Fruit fly (Drosophila melanogaster) whole organism, embryonic: ENCODE data around the gene CG7879.
A peak's percentile ranks its signal among the peaks of the same experiment; 100 is the strongest.

Experiments used
- ATbp ChIP-seq: fragments of 200-800 bp; sonication (Bioruptor generic); optimal IDR thresholded peaks from 2 replicates; lab custom pipeline; 2017; ENCODE audit warnings: missing biosample characterization, mild to moderate bottlenecking, missing genetic modification characterization, missing genetic modification reagents
- CG10979 ChIP-seq: fragments of 200-800 bp; sonication (Bioruptor generic); optimal IDR thresholded peaks from 2 replicates; lab custom pipeline; 2018; ENCODE audit warnings: missing biosample characterization, mild to moderate bottlenecking, missing genetic modification characterization, moderate library complexity
- CG11085 ChIP-seq: fragments of 200-800 bp; sonication (Bioruptor generic); IDR thresholded peaks from 2 replicates; pipeline ENCODE4 v1.3.6; 2022; ENCODE audit warnings: missing biosample characterization, missing genetic modification characterization
- CG13296 ChIP-seq: fragments of 200-800 bp; sonication (Bioruptor generic); optimal IDR thresholded peaks from 3 replicates; lab custom pipeline; 2018; ENCODE audit warnings: missing biosample characterization, mild to moderate bottlenecking, missing genetic modification characterization
- CG14710 ChIP-seq: fragments of 200-800 bp; sonication (Bioruptor generic); optimal IDR thresholded peaks from 3 replicates; lab custom pipeline; 2019; ENCODE audit warnings: missing biosample characterization, mild to moderate bottlenecking, missing genetic modification characterization, moderate library complexity
- CG15011 ChIP-seq: fragments of 200-800 bp; sonication (Bioruptor generic); optimal IDR thresholded peaks from 3 replicates; lab custom pipeline; 2018; ENCODE audit warnings: missing biosample characterization, mild to moderate bottlenecking, missing genetic modification characterization
- CG1602 ChIP-seq: fragments of 200-800 bp; sonication (Bioruptor generic); optimal IDR thresholded peaks from 3 replicates; lab custom pipeline; 2016; ENCODE audit warnings: missing biosample characterization, missing genetic modification characterization
- CG1603 ChIP-seq: fragments of 200-800 bp; sonication (Bioruptor generic); optimal IDR thresholded peaks from 2 replicates; lab custom pipeline; 2019; ENCODE audit warnings: missing biosample characterization, mild to moderate bottlenecking, missing genetic modification characterization, moderate library complexity
- CG18764 ChIP-seq: fragments of 200-800 bp; sonication (Bioruptor generic); optimal IDR thresholded peaks from 3 replicates; lab custom pipeline; 2016; ENCODE audit warnings: missing biosample characterization, missing genetic modification characterization
- CG32767 ChIP-seq: fragments of 200-800 bp; sonication (Bioruptor generic); IDR thresholded peaks from 2 replicates; pipeline ENCODE4 v1.3.6; 2022; ENCODE audit warnings: missing biosample characterization, missing genetic modification characterization
- CG33557 ChIP-seq: fragments of 200-800 bp; sonication (Bioruptor generic); optimal IDR thresholded peaks from 2 replicates; lab custom pipeline; 2019; ENCODE audit warnings: missing biosample characterization, mild to moderate bottlenecking, missing genetic modification characterization, moderate library complexity
- CG34376 ChIP-seq: fragments of 200-800 bp; sonication (Bioruptor generic); optimal IDR thresholded peaks from 2 replicates; lab custom pipeline; 2018; ENCODE audit warnings: missing biosample characterization, mild to moderate bottlenecking, missing genetic modification characterization
- CG5953 ChIP-seq: fragments of 200-800 bp; sonication (Bioruptor generic); IDR thresholded peaks from 2 replicates; pipeline ENCODE4 v1.3.6; 2022; ENCODE audit warnings: missing biosample characterization, missing genetic modification characterization
- CG6683 ChIP-seq: fragments of 200-800 bp; sonication (Bioruptor generic); optimal IDR thresholded peaks from 2 replicates; lab custom pipeline; 2017; ENCODE audit warnings: missing biosample characterization, mild to moderate bottlenecking, missing genetic modification characterization, missing genetic modification reagents
- CG8281 ChIP-seq: fragments of 200-800 bp; sonication (Bioruptor generic); optimal IDR thresholded peaks from 2 replicates; lab custom pipeline; 2018; ENCODE audit warnings: missing biosample characterization, mild to moderate bottlenecking, missing genetic modification characterization, moderate library complexity
- CG8924 ChIP-seq: fragments of 200-800 bp; optimal IDR thresholded peaks from 3 replicates; lab custom pipeline; 2019; ENCODE audit warnings: missing biosample characterization, mild to moderate bottlenecking, missing genetic modification characterization, moderate library complexity
- D ChIP-seq, 2 experiments: fragments of 200-800 bp in 1 of 2; fragments of >200 bp in 1 of 2; sonication (Bioruptor generic) in 1 of 2; optimal IDR thresholded peaks; 2 replicates in 1 of 2; 3 replicates in 1 of 2; lab custom pipeline; 2017; ENCODE audit warnings: mild to moderate bottlenecking in 1 of 2, missing biosample characterization in 1 of 2, missing genetic modification characterization in 1 of 2, missing genetic modification reagents in 1 of 2
- Dad ChIP-seq: fragments of 200-800 bp; sonication (Bioruptor generic); optimal IDR thresholded peaks from 3 replicates; lab custom pipeline; 2016; ENCODE audit warnings: missing biosample characterization, missing genetic modification characterization
- Dip2 ChIP-seq: fragments of 200-800 bp; sonication (Bioruptor generic); IDR thresholded peaks from 2 replicates; pipeline ENCODE4 v1.3.6; 2022; ENCODE audit warnings: missing biosample characterization, missing genetic modification characterization
- Dll ChIP-seq: fragments of 200-800 bp; sonication (Bioruptor generic); IDR thresholded peaks from 4 replicates; pipeline ENCODE4 v1.3.6; 2022; ENCODE audit warnings: missing biosample characterization, missing genetic modification characterization; ENCODE audit not compliant: partially characterized antibody
- E2f1 ChIP-seq: fragments of 200-800 bp; sonication (Bioruptor generic); IDR thresholded peaks from 2 replicates; pipeline ENCODE4 v1.3.6; 2022; ENCODE audit warnings: missing biosample characterization, missing genetic modification characterization
- Elba2 ChIP-seq: fragments of 200-800 bp; sonication (Bioruptor generic); optimal IDR thresholded peaks from 3 replicates; lab custom pipeline; 2016; ENCODE audit warnings: missing biosample characterization, missing genetic modification characterization
- H2.0 ChIP-seq: fragments of 200-800 bp; sonication (Bioruptor generic); IDR thresholded peaks from 2 replicates; pipeline ENCODE4 v1.3.6; 2022; ENCODE audit warnings: missing biosample characterization, missing genetic modification characterization
- HHEX ChIP-seq: fragments of 200-800 bp; sonication (Bioruptor generic); optimal IDR thresholded peaks from 3 replicates; lab custom pipeline; 2017; ENCODE audit warnings: missing biosample characterization, mild to moderate bottlenecking, missing genetic modification characterization, missing genetic modification reagents
- HLH54F ChIP-seq: fragments of 200-800 bp; sonication (Bioruptor generic); optimal IDR thresholded peaks from 3 replicates; lab custom pipeline; 2016; ENCODE audit warnings: missing biosample characterization, missing genetic modification characterization
- PHDP ChIP-seq: fragments of 200-800 bp; sonication (Bioruptor generic); optimal IDR thresholded peaks from 3 replicates; lab custom pipeline; 2018; ENCODE audit warnings: missing biosample characterization, mild to moderate bottlenecking, missing genetic modification characterization, moderate library complexity
- Ptx1 ChIP-seq: fragments of 200-800 bp; sonication (Bioruptor generic); IDR thresholded peaks from 2 replicates; pipeline ENCODE4 v1.3.6; 2022; ENCODE audit warnings: missing biosample characterization, missing genetic modification characterization
- Ssrp ChIP-seq: fragments of 200-800 bp; sonication (Bioruptor generic); optimal IDR thresholded peaks from 2 replicates; lab custom pipeline; 2018; ENCODE audit warnings: missing biosample characterization, mild to moderate bottlenecking, missing genetic modification characterization, moderate library complexity
- Usf ChIP-seq: fragments of 200-800 bp; sonication (Bioruptor generic); optimal IDR thresholded peaks from 2 replicates; lab custom pipeline; 2017; ENCODE audit warnings: missing genotype, missing biosample characterization, missing genetic modification characterization
- cad ChIP-seq: fragments of >200 bp; optimal IDR thresholded peaks from 2 replicates; lab custom pipeline; 2017; ENCODE audit warnings: missing biosample characterization, missing genetic modification characterization
- corto ChIP-seq: fragments of 200-800 bp; sonication (Bioruptor generic); optimal IDR thresholded peaks from 2 replicates; lab custom pipeline; 2016; ENCODE audit warnings: missing biosample characterization, mild to moderate bottlenecking, missing genetic modification characterization, moderate library complexity
- dm ChIP-seq: fragments of 200-800 bp; sonication (Bioruptor generic); optimal IDR thresholded peaks from 3 replicates; lab custom pipeline; 2016; ENCODE audit warnings: missing biosample characterization, missing genetic modification characterization
- emc ChIP-seq: fragments of 200-800 bp; sonication (Bioruptor generic); optimal IDR thresholded peaks from 2 replicates; lab custom pipeline; 2016; ENCODE audit warnings: missing biosample characterization, missing genetic modification characterization
- gem ChIP-seq: fragments of 200-800 bp; sonication (Bioruptor generic); optimal IDR thresholded peaks from 2 replicates; lab custom pipeline; 2019; ENCODE audit warnings: missing biosample characterization, mild to moderate bottlenecking, missing genetic modification characterization, moderate library complexity
- hb ChIP-seq: fragments of 200-800 bp; sonication (Bioruptor generic); IDR thresholded peaks from 3 replicates; pipeline ENCODE4 v1.3.6; 2022; ENCODE audit warnings: missing biosample characterization, missing genetic modification characterization; ENCODE audit not compliant: partially characterized antibody
- klu ChIP-seq: fragments of 200-800 bp; sonication (Bioruptor generic); IDR thresholded peaks from 2 replicates; pipeline ENCODE4 v1.3.6; 2022; ENCODE audit warnings: missing biosample characterization, missing genetic modification characterization
- nerfin-1 ChIP-seq: fragments of 200-800 bp; sonication (Bioruptor generic); optimal IDR thresholded peaks from 3 replicates; lab custom pipeline; 2019; ENCODE audit warnings: missing biosample characterization, mild to moderate bottlenecking, missing genetic modification characterization, moderate library complexity
- nmo ChIP-seq: fragments of 200-800 bp; sonication (Bioruptor generic); optimal IDR thresholded peaks from 2 replicates; lab custom pipeline; 2018; ENCODE audit warnings: missing biosample characterization, mild to moderate bottlenecking, missing genetic modification characterization, moderate library complexity
- p53 ChIP-seq: fragments of 200-800 bp; sonication (Bioruptor generic); optimal IDR thresholded peaks from 2 replicates; lab custom pipeline; 2016; ENCODE audit warnings: missing biosample characterization, missing genetic modification characterization
- pzg ChIP-seq: fragments of 200-800 bp; sonication (Bioruptor generic); optimal IDR thresholded peaks from 3 replicates; lab custom pipeline; 2018; ENCODE audit warnings: missing biosample characterization, mild to moderate bottlenecking, missing genetic modification characterization, moderate library complexity
- run ChIP-seq: fragments of 200-800 bp; sonication (Bioruptor generic); optimal IDR thresholded peaks from 3 replicates; lab custom pipeline; 2018; ENCODE audit warnings: missing biosample characterization, mild to moderate bottlenecking, missing genetic modification characterization
- sob ChIP-seq: fragments of 200-800 bp; sonication (Bioruptor generic); IDR thresholded peaks from 2 replicates; pipeline ENCODE4 v1.3.6; 2022; ENCODE audit warnings: missing biosample characterization, missing genetic modification characterization
- sqz ChIP-seq: fragments of 200-800 bp; sonication (Bioruptor generic); optimal IDR thresholded peaks from 3 replicates; lab custom pipeline; 2018; ENCODE audit warnings: missing biosample characterization, mild to moderate bottlenecking, missing genetic modification characterization
- sug ChIP-seq: fragments of 200-800 bp; optimal IDR thresholded peaks from 2 replicates; lab custom pipeline; 2019; ENCODE audit warnings: missing biosample characterization, mild to moderate bottlenecking, missing genetic modification characterization, moderate library complexity
- twi ChIP-seq: fragments of 200-800 bp; optimal IDR thresholded peaks from 2 replicates; lab custom pipeline; 2019; ENCODE audit warnings: missing biosample characterization, mild to moderate bottlenecking, missing genetic modification characterization, moderate library complexity
- usp ChIP-seq: fragments of >200 bp; optimal IDR thresholded peaks from 2 replicates; lab custom pipeline; 2017; ENCODE audit warnings: missing biosample characterization, missing genetic modification characterization
- wdn ChIP-seq: fragments of 200-800 bp; sonication (Bioruptor generic); IDR thresholded peaks from 2 replicates; pipeline ENCODE4 v1.3.6; 2022; ENCODE audit warnings: missing biosample characterization, missing genetic modification characterization
- z ChIP-seq: fragments of 200-800 bp; sonication (Bioruptor generic); IDR thresholded peaks from 3 replicates; pipeline ENCODE4 v1.3.6; 2022; ENCODE audit warnings: missing biosample characterization, missing genetic modification characterization
- zfh1 ChIP-seq: fragments of 200-800 bp; sonication (Bioruptor generic); IDR thresholded peaks from 3 replicates; pipeline ENCODE4 v1.3.6; 2022; ENCODE audit warnings: missing biosample characterization, missing genetic modification characterization

CG7879 gene

dm6 chr3L:1558178-1558788 is 10.1 kb downstream of the CG7879 start, which contains the start of the genes Pex10 and CG12099 (continued):
- peak; percentile 82 for TF ChIP-seq nerfin-1
- peak; percentile 84 for TF ChIP-seq CG32767 (GFP tag; lab: Robert Waterston, UW)
- peak; percentile 93 for TF ChIP-seq gem (tag; lab: Kevin White, UChicago)
- no peak for TF ChIP-seq z (GFP tag; lab: Robert Waterston, UW)
- peak; percentile 68 for TF ChIP-seq CG5953 (GFP tag; lab: Robert Waterston, UW)
- TF ChIP-seq zfh1, result peak; percentile 88
- TF ChIP-seq pzg, result peak; percentile 76
- TF ChIP-seq Dip2 (GFP tag; lab: Robert Waterston, UW), result peak; percentile 26; the same call in 1 of the 2 replicates
- peak; percentile 91 for TF ChIP-seq H2.0 (GFP tag; lab: Robert Waterston, UW)
- no peak for TF ChIP-seq sqz (GFP tag; lab: Kevin White, UChicago)
- peak; percentile 99 for TF ChIP-seq Dll (GFP tag; lab: Robert Waterston, UW)
- TF ChIP-seq HLH54F (GFP tag; lab: Kevin White, UChicago), result peak; percentile 72
- TF ChIP-seq Usf (GFP tag; lab: Kevin White, UChicago), result peak; percentile 79
- peak; percentile 95 for TF ChIP-seq sob (GFP tag; lab: Robert Waterston, UW)
- TF ChIP-seq CG33557 (GFP tag; lab: Kevin White, UChicago), result peak; percentile 84
- no peak for TF ChIP-seq D (optimal IDR thresholded peaks at IDR 0.05; lab: Kevin White, UChicago)
- TF ChIP-seq D (GFP tag; optimal IDR thresholded peaks at IDR 0.05; lab: Kevin White, UChicago), result peak; percentile 68
- peak; percentile 61 for TF ChIP-seq dm (GFP tag; lab: Kevin White, UChicago)
- peak; percentile 79 for TF ChIP-seq Elba2 (GFP tag; lab: Kevin White, UChicago)
- TF ChIP-seq CG15011 (GFP tag; lab: Kevin White, UChicago), result no peak
- TF ChIP-seq Dad (GFP tag; lab: Kevin White, UChicago), result peak; percentile 41
- peak; percentile 86 for TF ChIP-seq wdn (GFP tag; lab: Robert Waterston, UW)
- peak; percentile 83 for TF ChIP-seq twi (tag; lab: Kevin White, UChicago)
- TF ChIP-seq HHEX (GFP tag; lab: Kevin White, UChicago), result peak; percentile 76
- peak; percentile 88 for TF ChIP-seq CG8924 (tag; lab: Kevin White, UChicago)
- peak; percentile 80 for TF ChIP-seq CG13296 (GFP tag; lab: Kevin White, UChicago)
- TF ChIP-seq PHDP (tag; lab: Kevin White, UChicago), result peak; percentile 74
- peak; percentile 76 for TF ChIP-seq CG10979
- TF ChIP-seq CG8281 (tag; lab: Kevin White, UChicago), result no peak
- TF ChIP-seq run (tag; lab: Kevin White, UChicago), result peak; percentile 16
- TF ChIP-seq corto (GFP tag; lab: Kevin White, UChicago), result peak; percentile 88
- peak; percentile 70 for TF ChIP-seq ATbp (GFP tag; lab: Kevin White, UChicago)
- peak; percentile 88 for TF ChIP-seq CG11085 (GFP tag; lab: Robert Waterston, UW)
- peak; percentile 83 for TF ChIP-seq CG18764 (GFP tag; lab: Kevin White, UChicago)
- no peak for TF ChIP-seq cad (GFP tag; lab: Kevin White, UChicago)
- TF ChIP-seq nmo (GFP tag; lab: Kevin White, UChicago), result peak; percentile 94
- TF ChIP-seq E2f1, result peak; percentile 84
- peak; percentile 21 for TF ChIP-seq emc (GFP tag; lab: Kevin White, UChicago)
- TF ChIP-seq CG1602, result peak; percentile 90
- peak; percentile 95 for TF ChIP-seq Ptx1 (GFP tag; lab: Robert Waterston, UW)
- peak; percentile 36 for TF ChIP-seq p53 (GFP tag; lab: Kevin White, UChicago)
- peak; percentile 80 for TF ChIP-seq CG1603 (tag; lab: Kevin White, UChicago)
- TF ChIP-seq sug (tag; lab: Kevin White, UChicago), result peak; percentile 93
- TF ChIP-seq CG6683 (GFP tag; lab: Kevin White, UChicago), result peak; percentile 59
- TF ChIP-seq klu, result peak; percentile 90
- peak; percentile 94 for TF ChIP-seq CG14710
- peak; percentile 82 for TF ChIP-seq Ssrp (tag; lab: Kevin White, UChicago)
- TF ChIP-seq hb (GFP tag; lab: Robert Waterston, UW), result peak; percentile 90
- TF ChIP-seq CG34376 (GFP tag; lab: Kevin White, UChicago), result peak; percentile 85
- no peak for TF ChIP-seq usp
